Fruit fly (Drosophila melanogaster) S2 (cell line): ENCODE results near the gene CG3323.

Source experiments
- CG8478 ChIP-seq: fragments of >200 bp; optimal IDR thresholded peaks from 2 replicates; lab custom pipeline; 2018
- CTCF ChIP-seq, 2 experiments: fragments of >200 bp; optimal IDR thresholded peaks; 2 replicates each; lab custom pipeline; 2018

The CG3323 gene

DNA sequence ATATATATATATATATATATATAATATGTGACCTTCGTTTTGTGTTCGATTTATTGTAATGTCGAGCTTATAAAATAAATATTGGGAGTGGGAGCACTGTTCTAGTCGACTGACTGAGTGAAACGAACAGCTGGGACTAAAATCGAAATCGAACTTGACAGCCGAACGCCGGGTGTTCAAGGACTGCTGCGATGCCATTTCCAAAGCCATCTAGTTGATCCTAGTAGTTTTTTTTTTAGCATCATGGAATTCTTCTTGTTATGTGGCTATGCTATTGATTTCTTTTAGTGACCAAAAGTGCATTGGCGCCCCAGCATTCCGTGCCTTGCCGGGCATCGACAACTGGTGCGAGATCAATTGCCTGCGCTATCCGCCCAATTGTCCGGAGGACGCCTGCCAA, at the start of gene CG3323:
TSS of gene CG3323 (minus strand) at position 101 of the 400 bp plus-strand sequence.
- TF ChIP-seq CTCF (optimal IDR thresholded peaks at IDR 0.05; lab: Kevin White, UChicago) = no peak
- TF ChIP-seq CG8478 = no peak

DNA sequence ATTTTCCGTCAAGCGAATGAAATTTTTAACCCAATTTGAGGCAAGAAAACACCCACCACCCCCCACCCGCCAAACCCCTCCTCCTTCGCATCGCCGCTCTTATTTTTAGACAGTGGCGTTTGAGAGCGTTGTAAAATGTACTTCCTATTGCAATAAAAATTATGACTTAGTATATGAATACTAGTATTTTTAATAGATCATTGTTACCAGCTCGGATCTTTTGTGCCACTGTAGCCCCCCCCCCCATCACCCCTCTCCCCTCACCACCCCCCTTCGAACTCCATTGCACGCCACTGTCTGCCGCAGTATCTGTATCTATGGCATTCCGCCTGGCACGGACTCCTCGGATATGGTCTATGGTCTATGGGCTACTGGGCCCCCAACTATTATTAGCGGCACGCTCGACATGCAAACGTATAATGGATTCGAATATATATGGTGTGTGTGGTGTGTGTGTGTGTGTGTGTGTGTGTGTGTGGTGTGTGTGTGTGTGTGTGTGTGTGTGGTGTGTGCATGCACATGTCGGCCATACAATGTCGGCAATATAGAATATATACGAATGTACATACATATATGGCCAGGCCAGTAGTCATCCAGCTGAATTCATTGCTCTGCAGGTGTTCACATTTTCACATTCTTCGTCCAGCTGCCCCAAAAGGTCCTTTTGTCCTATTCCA, 44.5 kb upstream of the CG3323 start:
- TF ChIP-seq CTCF (optimal IDR thresholded peaks at IDR 0.05; lab: Kevin White, UChicago) (no peak), CG8478 (no peak)

DNA sequence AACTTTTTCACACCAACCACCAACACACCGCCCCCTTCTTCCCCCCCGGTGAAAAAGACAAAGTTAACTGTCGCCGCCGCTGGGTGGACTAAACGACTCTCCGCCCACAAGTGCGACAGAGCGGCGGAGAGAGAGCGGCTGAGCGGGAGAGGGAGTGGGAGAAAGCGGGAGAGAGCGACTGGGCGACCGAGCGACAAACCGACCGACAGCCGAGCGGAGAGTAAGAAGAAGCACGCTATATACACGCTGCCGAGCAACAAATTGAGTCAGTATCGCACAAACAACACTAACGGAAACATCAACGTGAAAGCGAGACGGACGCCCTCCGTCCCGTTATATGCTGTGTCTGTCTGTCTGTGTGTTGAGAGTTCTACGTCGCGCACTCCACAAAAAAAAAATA, 34.5 kb upstream of the CG3323 start, which contains the start of gene SK:
TSS of gene SK (plus strand) at position 267 of the 400 bp plus-strand sequence.
- no peak for TF ChIP-seq CTCF (optimal IDR thresholded peaks at IDR 0.05; lab: Kevin White, UChicago)
- no peak for TF ChIP-seq CG8478

DNA sequence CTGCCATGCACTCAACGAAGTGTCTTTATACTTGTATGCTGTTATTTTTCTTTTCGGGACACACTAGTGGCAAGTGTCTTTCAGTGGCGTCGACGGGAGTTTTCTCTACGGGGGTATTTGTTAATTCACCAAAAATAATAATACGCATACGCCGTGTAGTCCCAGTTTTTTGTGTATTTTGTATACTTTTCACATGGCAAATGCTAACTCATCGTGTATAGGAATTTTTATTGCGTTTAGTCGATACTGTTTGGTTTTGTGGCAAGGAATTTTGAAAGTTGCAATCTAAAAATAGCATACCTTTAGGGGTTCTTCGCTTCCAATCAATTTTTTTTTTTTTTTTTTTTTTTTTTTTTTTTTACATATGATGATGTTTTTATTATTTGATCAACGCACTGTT, 32.9 kb upstream of the CG3323 start:
- TF ChIP-seq CTCF (optimal IDR thresholded peaks at IDR 0.05; lab: Kevin White, UChicago) = no peak
- TF ChIP-seq CG8478 = no peak

DNA sequence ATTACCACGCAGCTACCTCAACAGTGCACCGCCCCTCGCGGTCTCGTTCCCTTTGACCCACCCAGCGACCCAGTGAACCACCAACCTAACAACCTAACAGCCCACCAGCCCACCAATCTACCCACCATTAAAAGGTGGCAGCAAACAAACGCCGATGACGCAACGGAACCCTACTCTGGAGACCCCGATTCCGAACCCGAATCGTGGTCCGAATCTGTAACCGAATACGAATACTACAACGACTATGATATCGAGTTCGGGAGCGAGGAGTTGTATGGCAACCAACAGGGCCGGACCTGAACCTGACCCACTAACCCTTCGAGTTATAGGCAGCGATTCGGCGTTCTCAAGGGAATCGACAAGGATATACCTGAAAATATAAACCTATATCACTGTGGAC, 31.8 kb upstream of the CG3323 start:
- TF ChIP-seq CTCF (optimal IDR thresholded peaks at IDR 0.05; lab: Kevin White, UChicago) (no peak), CG8478 (no peak)

DNA sequence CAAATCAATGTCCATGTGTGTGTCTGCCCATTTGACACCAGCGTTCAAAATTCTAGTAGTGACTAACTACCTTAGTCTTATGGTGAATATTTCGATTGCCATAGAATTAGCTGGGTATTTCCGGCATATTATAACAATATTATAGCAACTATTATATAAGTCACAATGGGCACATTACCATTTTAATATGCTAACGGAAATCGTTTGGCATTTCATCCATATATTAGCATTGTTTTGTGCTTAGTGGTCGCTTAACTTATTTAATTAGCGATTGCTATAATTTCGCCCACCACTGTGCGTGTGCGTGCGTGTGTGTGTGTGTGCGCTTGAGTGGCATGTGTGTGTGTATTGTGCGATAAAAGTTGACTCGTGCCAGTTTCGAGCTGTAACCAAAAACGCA, 31.2 kb upstream of the CG3323 start:
- TF ChIP-seq CTCF (optimal IDR thresholded peaks at IDR 0.05; lab: Kevin White, UChicago) (no peak), CG8478 (no peak)

DNA sequence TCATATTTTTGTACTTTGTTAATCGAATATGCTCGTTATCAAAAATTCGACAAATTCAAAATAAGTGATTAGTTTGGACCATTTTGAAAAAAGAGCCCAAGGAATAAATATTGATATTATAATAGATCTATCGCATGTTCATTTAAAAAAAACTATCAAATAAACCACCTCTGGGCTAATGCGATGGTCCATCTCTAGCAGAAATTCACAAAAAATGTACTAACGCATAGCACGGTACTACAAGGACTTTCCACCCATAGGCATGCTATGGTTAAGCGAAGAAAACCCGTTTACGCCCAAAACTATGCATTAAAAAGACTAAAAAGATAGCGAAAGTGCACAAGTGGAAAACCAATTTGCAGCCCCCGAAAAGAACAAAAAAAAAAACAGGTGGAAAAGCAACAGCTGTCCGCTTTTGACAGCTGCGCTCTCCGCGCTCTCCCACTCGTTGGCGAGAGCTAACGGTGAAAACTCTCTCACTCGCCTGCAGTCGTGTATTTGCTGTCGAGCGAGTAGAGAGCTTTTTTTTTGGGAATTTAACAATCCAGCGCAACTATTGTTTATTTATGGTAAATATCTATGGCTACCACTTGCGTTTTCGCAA, 26.9 kb upstream of the CG3323 start, which contains the start of gene CanB:
TSS of gene CanB (plus strand) at position 241 of the 604 bp plus-strand sequence.
- TF ChIP-seq CG8478 (no peak), CTCF (optimal IDR thresholded peaks at IDR 0.05; lab: Kevin White, UChicago) (peak in 1 of 2 experiments; percentile 4)

DNA sequence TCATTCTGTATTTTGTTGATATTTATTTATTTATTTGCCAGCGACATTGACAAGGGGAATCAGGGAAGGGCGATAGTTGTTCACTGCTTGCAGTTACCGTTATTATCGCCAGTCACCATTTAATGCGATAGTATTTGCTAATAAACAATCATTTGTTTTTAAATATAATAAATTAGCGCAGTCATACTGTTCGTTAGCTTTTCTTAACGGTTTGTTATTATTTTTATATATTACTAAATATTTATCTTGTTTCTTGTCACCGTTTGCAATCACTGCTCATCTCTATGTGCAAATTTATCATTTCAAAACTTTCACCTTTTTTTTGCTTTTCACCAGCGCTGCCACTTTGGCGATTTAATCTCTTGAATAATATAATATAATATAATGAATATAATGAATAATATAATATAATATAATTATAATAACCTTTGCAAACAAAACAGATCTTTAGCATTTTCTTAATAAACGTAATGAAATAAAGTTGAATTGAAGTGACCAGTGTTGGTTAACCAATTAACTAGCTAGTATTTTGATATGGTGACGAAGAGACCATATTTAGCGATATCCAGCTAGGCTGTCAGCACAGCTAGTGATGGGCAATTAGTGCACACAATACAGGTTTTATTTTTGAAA, 23.9 kb upstream of the CG3323 start, which contains the start of the genes CG3309 and XRCC1:
TSS of gene CG3309 (minus strand) at position 82 of the 633 bp plus-strand sequence.
TSS of gene XRCC1 (plus strand) at position 611 of the 633 bp plus-strand sequence.
- TF ChIP-seq CTCF (optimal IDR thresholded peaks at IDR 0.05; lab: Kevin White, UChicago) = no peak
- no peak for TF ChIP-seq CG8478

DNA sequence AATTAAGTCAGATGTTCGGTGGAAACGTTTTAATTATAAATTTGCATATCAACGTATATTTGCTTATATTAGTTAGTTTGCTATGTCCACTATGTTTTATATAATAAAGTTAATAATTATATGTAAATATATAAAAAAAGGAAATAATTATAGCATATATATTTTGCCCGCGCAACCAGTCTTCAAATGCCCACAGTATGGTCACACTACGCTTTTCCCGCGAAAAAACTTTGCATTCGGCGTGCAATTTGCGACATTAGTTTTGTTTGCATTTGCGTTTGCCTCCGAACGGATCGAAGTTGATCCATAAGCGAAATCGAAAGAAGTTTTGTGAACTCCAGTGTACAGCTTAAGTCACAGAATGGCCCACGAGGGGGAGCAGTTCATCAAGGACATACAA, 18.1 kb upstream of the CG3323 start, which contains the start of gene Mcm3:
TSS of gene Mcm3 (plus strand) at position 220 of the 400 bp plus-strand sequence.
- no peak for TF ChIP-seq CG8478
- no peak for TF ChIP-seq CTCF (optimal IDR thresholded peaks at IDR 0.05; lab: Kevin White, UChicago)

DNA sequence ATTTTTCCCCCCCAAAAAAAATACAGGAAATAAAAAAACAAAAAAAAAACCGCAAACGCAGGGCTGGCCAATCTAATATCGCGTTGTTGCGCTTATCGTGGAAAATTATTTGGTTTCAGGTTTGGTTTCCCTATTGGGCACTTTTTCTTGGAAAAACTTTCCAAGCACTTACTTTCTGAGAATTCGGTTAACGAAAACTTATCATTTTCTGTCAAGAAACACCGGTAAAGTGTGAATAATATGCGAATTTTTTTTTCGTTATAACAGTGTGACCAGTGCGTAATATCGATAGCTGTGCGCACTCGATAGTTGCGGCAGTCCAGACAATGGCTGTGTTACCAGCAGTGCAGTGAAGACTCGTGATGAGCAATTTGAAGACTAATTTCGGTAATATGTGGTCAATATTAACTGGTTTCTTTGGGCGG, 17.0 kb upstream of the CG3323 start, which contains the start of gene Rnp4F:
TSS of gene Rnp4F (minus strand) at position 238 of the 425 bp plus-strand sequence.
- no peak for TF ChIP-seq CG8478
- peak in 1 of 2 experiments; percentile 8 for TF ChIP-seq CTCF (optimal IDR thresholded peaks at IDR 0.05; lab: Kevin White, UChicago)

DNA sequence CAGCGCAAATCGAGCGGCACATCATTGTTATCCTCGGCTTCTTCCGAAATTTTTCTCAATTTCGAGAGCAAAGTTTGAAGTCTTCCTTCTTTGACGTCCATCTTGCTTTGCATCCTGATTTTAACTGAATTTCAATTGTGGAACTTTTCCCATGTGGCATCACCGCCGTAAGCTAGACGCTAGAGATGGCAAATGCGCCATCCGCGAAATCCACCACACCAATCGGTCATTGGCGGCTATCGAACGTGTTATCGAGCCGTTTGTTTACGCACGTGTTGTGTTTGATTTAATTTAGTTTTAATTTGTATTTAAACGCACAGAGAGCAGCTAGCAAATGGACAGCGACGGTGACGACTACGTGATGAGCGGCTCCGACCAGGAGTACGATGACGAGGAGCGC, 11.7 kb upstream of the CG3323 start, which contains the start of the genes CG15930 and Sas10:
TSS of gene CG15930 (minus strand) at position 126 of the 400 bp plus-strand sequence.
TSS of gene Sas10 (plus strand) at position 240 of the 400 bp plus-strand sequence.
- TF ChIP-seq CTCF (optimal IDR thresholded peaks at IDR 0.05; lab: Kevin White, UChicago) (no peak), CG8478 (no peak)

DNA sequence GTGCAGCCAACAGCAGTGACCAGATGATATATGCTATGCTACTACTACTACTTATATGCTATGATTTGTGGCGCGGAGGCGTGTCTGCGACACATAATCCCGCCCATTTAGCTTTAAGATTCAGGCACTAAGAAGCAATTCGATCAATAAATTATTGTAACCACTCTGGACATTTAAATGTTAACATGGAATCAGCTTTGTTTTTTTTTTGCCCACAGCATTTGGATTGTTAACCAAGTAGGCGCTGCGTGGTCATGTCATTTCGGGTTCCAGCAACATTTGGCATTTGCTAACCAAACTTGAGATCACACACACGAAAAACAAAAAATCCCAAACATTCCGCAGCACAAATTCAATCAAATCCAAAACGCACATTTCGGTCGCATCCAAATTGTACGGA, 7.5 kb upstream of the CG3323 start, which contains the start of gene CG4198:
TSS of gene CG4198 (plus strand) at position 301 of the 400 bp plus-strand sequence.
- TF ChIP-seq CG8478 (no peak), CTCF (optimal IDR thresholded peaks at IDR 0.05; lab: Kevin White, UChicago) (no peak)

DNA sequence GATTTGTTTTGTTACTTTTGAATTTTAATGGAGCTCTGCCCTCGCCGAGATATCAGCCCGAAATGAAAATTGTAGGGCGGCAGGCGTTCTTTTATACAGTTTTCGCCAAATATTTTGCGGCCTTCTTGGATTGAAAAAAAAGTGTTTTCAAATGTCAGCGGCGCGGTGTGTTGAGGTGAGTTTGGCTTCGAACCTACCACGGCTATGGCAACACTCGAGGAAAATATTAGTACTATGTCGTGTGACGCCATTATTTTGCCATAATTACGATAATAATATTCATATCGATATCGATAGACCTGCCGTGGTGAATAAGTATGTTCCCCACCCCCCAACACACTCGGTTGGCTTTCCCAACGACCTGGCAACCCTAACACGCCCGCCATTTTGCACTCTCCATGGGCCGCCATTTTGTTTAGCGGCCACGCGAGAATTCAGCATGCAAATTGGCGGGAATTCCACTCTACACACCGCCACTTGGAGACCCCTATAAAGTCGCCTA, 6.4 kb upstream of the CG3323 start, which contains the start of the genes TrxT and dhd:
TSS of gene TrxT (minus strand) at position 51 of the 502 bp plus-strand sequence.
TSS of gene dhd (plus strand) at position 334 of the 502 bp plus-strand sequence.
- TF ChIP-seq CG8478 (no peak), CTCF (optimal IDR thresholded peaks at IDR 0.05; lab: Kevin White, UChicago) (no peak)

DNA sequence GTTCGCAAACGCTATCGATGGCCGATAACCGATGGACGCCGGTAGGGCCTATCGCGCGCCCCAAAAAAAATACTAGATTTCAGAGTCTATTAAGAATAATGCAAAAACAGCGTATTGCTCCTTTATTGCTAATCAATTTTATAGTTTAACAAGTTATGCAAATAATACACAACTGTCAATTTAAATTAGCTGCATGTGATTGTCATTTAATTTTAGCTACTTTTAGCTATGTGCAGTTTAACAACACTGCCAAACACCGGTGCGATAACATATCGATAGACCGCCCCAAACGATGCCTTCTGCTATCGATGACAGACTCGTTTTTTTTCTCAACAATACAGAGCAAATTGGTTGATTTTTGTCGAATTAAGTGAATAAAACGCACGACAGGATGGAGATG, 3.5 kb upstream of the CG3323 start, which contains the start of the genes Cdk7 and snf:
TSS of gene Cdk7 (minus strand) at position 21 of the 400 bp plus-strand sequence.
TSS of gene snf (plus strand) at position 280 of the 400 bp plus-strand sequence.
- TF ChIP-seq CG8478 = no peak
- no peak for TF ChIP-seq CTCF (optimal IDR thresholded peaks at IDR 0.05; lab: Kevin White, UChicago)

DNA sequence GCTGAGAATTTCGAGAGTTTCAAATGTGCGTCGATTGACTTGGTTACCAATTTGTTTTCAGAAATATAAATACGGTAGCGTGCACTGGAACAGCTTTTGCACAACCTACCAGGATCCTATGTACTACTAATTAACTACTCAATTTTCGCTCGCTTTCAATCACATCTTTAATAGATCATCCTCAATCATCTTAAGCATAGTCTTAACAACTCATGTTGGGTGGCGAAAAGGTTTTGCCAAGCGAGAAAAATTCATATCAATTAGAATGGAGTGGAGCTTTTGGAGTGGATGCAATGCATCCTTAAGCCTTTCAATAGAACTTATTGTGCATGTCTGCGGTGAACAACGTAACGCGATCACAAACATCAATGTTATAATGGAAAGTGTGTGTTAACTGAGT, 1.8 kb upstream of the CG3323 start, which contains the start of gene CG17764:
TSS of gene CG17764 (minus strand) at position 101 of the 400 bp plus-strand sequence.
- no peak for TF ChIP-seq CG8478
- no peak for TF ChIP-seq CTCF (optimal IDR thresholded peaks at IDR 0.05; lab: Kevin White, UChicago)
